Worm (Caenorhabditis elegans) whole organism, L3 larva: ENCODE measurements around the gene F53F4.18.

Source experiments
- ZK546.5 ChIP-seq: sonication (generic microtip); optimal IDR thresholded peaks from 2 replicates; lab custom pipeline; 2017; ENCODE audit warnings: missing biosample characterization, missing genetic modification characterization
- aly-2 ChIP-seq: fragments of 150-350 bp; optimal IDR thresholded peaks from 2 replicates; lab custom pipeline; 2014; ENCODE audit warnings: missing biosample characterization, missing genetic modification characterization
- ceh-9 ChIP-seq: sonication (generic microtip); optimal IDR thresholded peaks from 2 replicates; lab custom pipeline; 2018; ENCODE audit warnings: missing biosample characterization, missing genetic modification characterization
- daf-12 ChIP-seq: fragments of 150-350 bp; optimal IDR thresholded peaks from 2 replicates; lab custom pipeline; 2014; ENCODE audit warnings: missing biosample characterization, missing genetic modification reagents, missing genetic modification characterization
- egl-27 ChIP-seq: sonication (generic microtip); optimal IDR thresholded peaks from 4 replicates; lab custom pipeline; 2017; ENCODE audit warnings: missing biosample characterization, missing genetic modification reagents, missing genetic modification characterization
- egl-5 ChIP-seq: fragments of 150-350 bp; optimal IDR thresholded peaks from 2 replicates; lab custom pipeline; 2017; ENCODE audit warnings: missing biosample characterization, missing genetic modification reagents, missing genetic modification characterization, inconsistent platforms
- elt-1 ChIP-seq: fragments of 150-350 bp; optimal IDR thresholded peaks from 2 replicates; lab custom pipeline; 2014; ENCODE audit warnings: missing biosample characterization, missing genetic modification characterization
- elt-2 ChIP-seq: sonication (generic microtip); optimal IDR thresholded peaks from 2 replicates; lab custom pipeline; 2016; ENCODE audit warnings: missing genetic modification reagents, mild to moderate bottlenecking, missing genetic modification characterization, missing compliant biosample characterization
- eor-1 ChIP-seq, 2 experiments: fragments of 150-350 bp; optimal IDR thresholded peaks; 2 replicates each; lab custom pipeline; 2014 to 2018; ENCODE audit warnings: missing biosample characterization in 2 of 2, missing genetic modification characterization in 2 of 2
- fos-1 ChIP-seq: fragments of 150-350 bp; optimal IDR thresholded peaks from 2 replicates; lab custom pipeline; 2014; ENCODE audit warnings: missing biosample characterization, missing genetic modification characterization
- hmg-11 ChIP-seq: sonication (generic microtip); optimal IDR thresholded peaks from 2 replicates; lab custom pipeline; 2016; ENCODE audit warnings: missing genetic modification characterization, missing compliant biosample characterization
- jun-1 ChIP-seq: fragments of 150-350 bp; optimal IDR thresholded peaks from 2 replicates; lab custom pipeline; 2014; ENCODE audit warnings: missing biosample characterization, missing genetic modification reagents, missing genetic modification characterization
- lin-15B ChIP-seq: fragments of 150-350 bp; optimal IDR thresholded peaks from 2 replicates; lab custom pipeline; 2014; ENCODE audit warnings: missing biosample characterization, missing genetic modification characterization
- lin-39 ChIP-seq: fragments of 150-350 bp; optimal IDR thresholded peaks from 2 replicates; lab custom pipeline; 2018; ENCODE audit warnings: missing biosample characterization, missing genetic modification reagents, missing genetic modification characterization
- lsy-12 ChIP-seq: sonication (generic microtip); optimal IDR thresholded peaks from 2 replicates; lab custom pipeline; 2016; ENCODE audit warnings: mild to moderate bottlenecking, missing genetic modification characterization, missing compliant biosample characterization
- mml-1 ChIP-seq: fragments of 150-350 bp; sonication (generic microtip); optimal IDR thresholded peaks from 3 replicates; lab custom pipeline; 2014; ENCODE audit warnings: missing biosample characterization, missing genetic modification characterization
- nhr-11 ChIP-seq: fragments of 150-350 bp; optimal IDR thresholded peaks from 2 replicates; lab custom pipeline; 2014; ENCODE audit warnings: missing biosample characterization, missing genetic modification characterization
- nhr-23 ChIP-seq: fragments of 150-350 bp; optimal IDR thresholded peaks from 2 replicates; lab custom pipeline; 2014; ENCODE audit warnings: missing biosample characterization, missing genetic modification reagents, missing genetic modification characterization
- nhr-25 ChIP-seq: sonication (generic microtip); optimal IDR thresholded peaks from 2 replicates; lab custom pipeline; 2017; ENCODE audit warnings: missing biosample characterization, missing genetic modification characterization
- nhr-28 ChIP-seq: fragments of 150-350 bp; optimal IDR thresholded peaks from 2 replicates; lab custom pipeline; 2014; ENCODE audit warnings: missing biosample characterization, missing genetic modification characterization
- nhr-43 ChIP-seq: sonication (generic microtip); optimal IDR thresholded peaks from 2 replicates; lab custom pipeline; 2016; ENCODE audit warnings: mild to moderate bottlenecking, missing genetic modification characterization, missing compliant biosample characterization; ENCODE audit not compliant: poor library complexity, severe bottlenecking
- nhr-77 ChIP-seq: fragments of 150-350 bp; optimal IDR thresholded peaks from 2 replicates; lab custom pipeline; 2014; ENCODE audit warnings: missing biosample characterization, missing genetic modification characterization
- pha-4 ChIP-seq: fragments of 150-350 bp; optimal IDR thresholded peaks from 2 replicates; lab custom pipeline; 2014; ENCODE audit warnings: missing biosample characterization, missing genetic modification reagents, missing genetic modification characterization
- pqm-1 ChIP-seq: fragments of 150-350 bp; optimal IDR thresholded peaks from 2 replicates; lab custom pipeline; 2017; ENCODE audit warnings: missing biosample characterization, missing genetic modification characterization, inconsistent platforms
- sea-2 ChIP-seq: fragments of 150-350 bp; sonication (generic microtip); optimal IDR thresholded peaks from 4 replicates; lab custom pipeline; 2014; ENCODE audit warnings: missing biosample characterization, missing genetic modification reagents, missing genetic modification characterization
- unc-39 ChIP-seq: sonication (generic microtip); optimal IDR thresholded peaks from 4 replicates; lab custom pipeline; 2017; ENCODE audit warnings: missing biosample characterization, missing genetic modification characterization
- zag-1 ChIP-seq: fragments of 150-350 bp; optimal IDR thresholded peaks from 2 replicates; lab custom pipeline; 2014; ENCODE audit warnings: missing biosample characterization, missing genetic modification characterization

The F53F4.18 gene

DNA sequence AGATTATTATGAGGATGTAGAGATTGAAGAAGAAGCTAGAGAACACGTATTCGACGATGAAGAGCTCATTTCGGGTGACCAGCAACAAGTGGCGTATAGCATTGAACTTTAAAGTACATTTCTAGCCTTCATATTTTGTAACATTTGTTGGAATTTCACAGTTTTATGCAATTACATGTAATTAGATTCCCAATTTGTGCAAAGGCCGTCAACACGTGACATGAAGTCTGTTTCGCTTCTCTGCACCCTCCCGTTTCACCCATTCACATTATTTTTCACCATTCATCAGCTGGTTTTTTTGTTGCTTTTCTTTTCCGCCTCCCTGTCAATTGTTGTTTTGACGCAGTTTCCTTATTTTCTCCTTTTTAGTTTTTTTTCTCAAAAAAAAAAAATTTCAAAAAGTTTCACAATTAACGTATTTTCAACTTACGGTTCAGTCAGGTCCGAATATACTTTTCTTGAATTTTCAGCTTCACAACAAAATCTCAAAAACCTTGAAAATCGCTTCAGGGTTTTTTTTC lies 37.2 kb downstream of the F53F4.18 start, which contains the start of gene sde-2:
sde-2 (plus strand) TSS at position 471 of the 521 bp plus-strand sequence.
- TF ChIP-seq lin-39 (tag; lab: Kevin White, UChicago) (peak; percentile 4), egl-5 (tag; lab: Kevin White, UChicago) (peak; percentile 35), elt-1 (tag; lab: Kevin White, UChicago) (no peak)
- TF ChIP-seq, all 47 proteins: peak for 2

DNA sequence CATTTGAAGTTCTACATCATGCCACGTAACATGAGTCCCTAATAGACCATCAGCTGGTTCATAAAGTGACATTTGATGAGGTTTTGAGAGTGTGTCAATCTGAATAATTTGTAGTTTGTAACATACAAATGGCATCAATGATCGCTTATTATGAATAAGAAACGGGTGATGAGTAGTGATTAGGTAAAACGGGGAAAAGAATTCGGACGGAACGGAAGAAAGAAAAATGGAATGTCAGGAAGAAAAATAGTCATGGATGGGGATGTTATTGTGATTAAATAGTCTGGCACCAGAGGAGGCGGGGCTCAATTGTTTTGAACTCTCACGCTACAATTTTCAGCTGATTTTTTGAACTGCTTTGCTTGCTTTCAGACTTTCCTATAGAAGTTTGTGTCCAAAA lies 44.2 kb downstream of the F53F4.18 start, which contains the start of gene H37A05.2:
H37A05.2 (minus strand) TSS at position 101 of the 400 bp plus-strand sequence.
- TF ChIP-seq nhr-43 (tag; lab: Kevin White, UChicago), result no peak
- TF ChIP-seq ZK546.5 (tag; lab: Kevin White, UChicago), result no peak
- TF ChIP-seq nhr-23 (tag; lab: Kevin White, UChicago), result no peak
- no peak for TF ChIP-seq elt-2 (tag; lab: Kevin White, UChicago)
- TF ChIP-seq nhr-77 (tag; lab: Kevin White, UChicago), result no peak
- TF ChIP-seq nhr-28 (tag; lab: Kevin White, UChicago), result no peak
- TF ChIP-seq elt-1 (tag; lab: Kevin White, UChicago), result no peak

DNA sequence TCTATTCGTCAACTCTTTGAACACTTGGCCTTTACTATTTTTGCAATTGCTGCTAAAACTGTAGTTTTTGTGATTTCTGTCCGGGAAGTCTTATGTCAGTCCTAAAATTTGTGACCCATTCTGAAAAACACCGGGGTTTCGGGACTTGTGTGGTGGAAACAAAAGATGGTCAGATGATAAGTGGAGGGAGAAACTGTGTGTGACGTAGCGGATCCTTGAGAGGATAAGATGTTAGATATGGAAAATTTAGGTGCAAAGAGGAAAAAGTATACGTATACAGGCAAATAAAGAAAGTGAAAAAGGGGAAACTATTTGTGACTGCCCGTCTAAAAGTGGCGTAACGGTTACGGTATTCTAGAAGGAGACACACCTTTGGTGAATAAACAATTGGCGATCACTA lies 46.5 kb downstream of the F53F4.18 start:
- TF ChIP-seq pqm-1 (no peak), ceh-9 (no peak), nhr-43 (tag; lab: Kevin White, UChicago) (no peak), elt-1 (tag; lab: Kevin White, UChicago) (peak; percentile 8), nhr-23 (tag; lab: Kevin White, UChicago) (peak; percentile 21), egl-27 (no peak), aly-2 (tag; lab: Kevin White, UChicago) (no peak)
- TF ChIP-seq, all 47 proteins: peak for 2

DNA sequence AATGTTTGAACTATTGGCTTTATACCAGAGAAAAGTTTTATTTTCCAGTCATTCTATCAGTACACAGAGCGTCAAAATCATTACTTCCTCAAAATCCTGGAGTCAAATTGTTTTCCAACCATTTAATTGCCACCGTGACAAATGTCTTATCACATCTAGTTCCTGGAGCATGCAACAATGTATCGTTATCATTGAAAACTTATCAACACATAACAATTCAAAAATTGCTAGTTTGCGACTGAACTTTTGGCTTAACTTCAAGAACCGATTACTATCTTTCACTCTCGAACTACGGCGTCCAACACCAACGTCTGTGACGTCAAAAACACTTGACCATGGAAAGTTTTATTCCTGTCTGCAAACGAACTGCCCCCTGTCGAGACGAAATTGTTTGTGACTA lies 48.1 kb downstream of the F53F4.18 start:
- no peak for TF ChIP-seq ceh-9
- no peak for TF ChIP-seq sea-2 (GFP tag; lab: Kevin White, UChicago)
- TF ChIP-seq nhr-77 (tag; lab: Kevin White, UChicago), result no peak
- no peak for TF ChIP-seq eor-1 (tag; optimal IDR thresholded peaks at IDR 0.05; lab: Kevin White, UChicago)
- TF ChIP-seq unc-39 (tag; lab: Kevin White, UChicago), result no peak
- no peak for TF ChIP-seq daf-12
- no peak for TF ChIP-seq ZK546.5 (tag; lab: Kevin White, UChicago)
- TF ChIP-seq lin-15B, result no peak
- no peak for TF ChIP-seq mml-1 (tag; lab: Kevin White, UChicago)
- no peak for TF ChIP-seq nhr-11 (tag; lab: Kevin White, UChicago)
- peak; percentile 22 for TF ChIP-seq jun-1
- no peak for TF ChIP-seq nhr-28 (tag; lab: Kevin White, UChicago)
- no peak for TF ChIP-seq zag-1
- no peak for TF ChIP-seq nhr-25 (tag; lab: Kevin White, UChicago)
- no peak for TF ChIP-seq hmg-11
- TF ChIP-seq elt-1 (tag; lab: Kevin White, UChicago), result no peak
- peak; percentile 89 for TF ChIP-seq elt-2 (tag; lab: Kevin White, UChicago)
- TF ChIP-seq pha-4, result peak; percentile 3
- TF ChIP-seq lsy-12 (tag; lab: Kevin White, UChicago), result no peak
- TF ChIP-seq egl-5 (tag; lab: Kevin White, UChicago), result no peak
- TF ChIP-seq fos-1 (tag; lab: Kevin White, UChicago), result no peak
- no peak for TF ChIP-seq egl-27
